Fruit fly (Drosophila melanogaster): ENCODE measurements around the gene Ptpa.

Gene Ptpa

dm6 chr2L:3373242-3373641 lies 3.6 kb upstream of the Ptpa start, which contains the start of gene GramD1B (continued):
- peak; percentile 88 for TF ChIP-seq CG17186 (GFP tag; optimal IDR thresholded peaks at IDR 0.05)
- no peak for TF ChIP-seq otp (GFP tag; IDR thresholded peaks at IDR 0.05)
- peak; percentile 83 for TF ChIP-seq CG4617 (GFP tag; optimal IDR thresholded peaks at IDR 0.05; ENCODE audit: borderline replicate concordance)
- TF ChIP-seq CG7372 (GFP tag; IDR thresholded peaks at IDR 0.05), result no peak
- TF ChIP-seq sens (GFP tag), result peak; percentile 84
- no peak for TF ChIP-seq pfk (GFP tag; optimal IDR thresholded peaks at IDR 0.05)
- peak; percentile 56 for TF ChIP-seq CG12659 (GFP tag; optimal IDR thresholded peaks at IDR 0.05)
- TF ChIP-seq lbe (GFP tag; optimal IDR thresholded peaks at IDR 0.05), result peak; percentile 16
- no peak for TF ChIP-seq CG7928 (GFP tag; optimal IDR thresholded peaks at IDR 0.05)
- TF ChIP-seq CG12942 (GFP tag; optimal IDR thresholded peaks at IDR 0.05), result no peak
- TF ChIP-seq vfl (GFP tag; optimal IDR thresholded peaks at IDR 0.05), result no peak
- no peak for TF ChIP-seq danr (GFP tag; IDR thresholded peaks at IDR 0.05)
- TF ChIP-seq ara (GFP tag; IDR thresholded peaks at IDR 0.05), result no peak
- no peak for TF ChIP-seq caup (GFP tag; optimal IDR thresholded peaks at IDR 0.05; ENCODE audit: severe bottlenecking)
- TF ChIP-seq CG10147 (GFP tag; optimal IDR thresholded peaks at IDR 0.05), result peak; percentile 15
- TF ChIP-seq D19B (GFP tag; optimal IDR thresholded peaks at IDR 0.05), result no peak
- TF ChIP-seq CoRest (tag; optimal IDR thresholded peaks at IDR 0.05), result peak; percentile 18
- TF ChIP-seq CG6791 (GFP tag; IDR thresholded peaks at IDR 0.05; ENCODE audit: partially characterized antibody), result 0 out of 3 replicates have a peak, but pooled peaks have one; percentile 38
- no peak for TF ChIP-seq CG17328 (GFP tag; IDR thresholded peaks at IDR 0.05)
- TF ChIP-seq CG16813 (GFP tag; IDR thresholded peaks at IDR 0.05; ENCODE audit: partially characterized antibody), result 0 out of 3 replicates have a peak, but pooled peaks have one; percentile 7
- TF ChIP-seq MESR4 (GFP tag; optimal IDR thresholded peaks at IDR 0.05), result peak; percentile 89
- TF ChIP-seq CG17829 (tag; optimal IDR thresholded peaks at IDR 0.05), result peak; percentile 36
- TF ChIP-seq CTCF (GFP tag; optimal IDR thresholded peaks at IDR 0.05), result peak; percentile 10
- no peak for TF ChIP-seq hb (GFP tag; IDR thresholded peaks at IDR 0.05; ENCODE audit: partially characterized antibody)
- TF ChIP-seq HLH54F (GFP tag; optimal IDR thresholded peaks at IDR 0.05), result no peak
- peak; percentile 11 for TF ChIP-seq CG18262 (tag; optimal IDR thresholded peaks at IDR 0.05)
- TF ChIP-seq CG1647 (GFP tag; optimal IDR thresholded peaks at IDR 0.05), result no peak
- peak; percentile 11 for TF ChIP-seq CG30020 (tag; optimal IDR thresholded peaks at IDR 0.05)
- TF ChIP-seq CG2712 (tag; optimal IDR thresholded peaks at IDR 0.05), result peak; percentile 20
- peak; percentile 14; the same call in 1 of the 2 replicates for TF ChIP-seq ato (GFP tag; IDR thresholded peaks at IDR 0.05; ENCODE audit: partially characterized antibody)
- no peak for TF ChIP-seq onecut (GFP tag; IDR thresholded peaks at IDR 0.05)
- peak; percentile 78 for TF ChIP-seq CG3847 (GFP tag; IDR thresholded peaks at IDR 0.05)
- TF ChIP-seq CG11247 (GFP tag; IDR thresholded peaks at IDR 0.05), result no peak
- no peak for TF ChIP-seq nom (GFP tag; optimal IDR thresholded peaks at IDR 0.05)
- no peak for TF ChIP-seq CG2889 (GFP tag; IDR thresholded peaks at IDR 0.05)
- no peak for TF ChIP-seq CG10209 (GFP tag; optimal IDR thresholded peaks at IDR 0.05)
- no peak for TF ChIP-seq sc (optimal IDR thresholded peaks at IDR 0.05)
- no peak for TF ChIP-seq sc (GFP tag; optimal IDR thresholded peaks at IDR 0.05)
- TF ChIP-seq gt (GFP tag; IDR thresholded peaks at IDR 0.05), result no peak
- no peak for TF ChIP-seq CG18599 (GFP tag; optimal IDR thresholded peaks at IDR 0.05)
- no peak for TF ChIP-seq gro (GFP tag; optimal IDR thresholded peaks at IDR 0.05)
- TF ChIP-seq Asciz (GFP tag; optimal IDR thresholded peaks at IDR 0.05), result no peak
- peak; percentile 78 for TF ChIP-seq CG1603 (tag; optimal IDR thresholded peaks at IDR 0.05)
- no peak for TF ChIP-seq repo (GFP tag; optimal IDR thresholded peaks at IDR 0.05)
- TF ChIP-seq bab2 (GFP tag; optimal IDR thresholded peaks at IDR 0.05), result no peak
- no peak for TF ChIP-seq fd102C (GFP tag; optimal IDR thresholded peaks at IDR 0.05)
- 0 out of 3 replicates have a peak, but pooled peaks have one; percentile 36 for TF ChIP-seq ci (GFP tag; IDR thresholded peaks at IDR 0.05)
- TF ChIP-seq CG3065 (GFP tag; optimal IDR thresholded peaks at IDR 0.05), result no peak
- peak; percentile 26 for TF ChIP-seq chn (GFP tag; optimal IDR thresholded peaks at IDR 0.05)
- no peak for TF ChIP-seq gcm (GFP tag; optimal IDR thresholded peaks at IDR 0.05)
- TF ChIP-seq CG9817 (tag; optimal IDR thresholded peaks at IDR 0.05), result no peak
